Worm (Caenorhabditis elegans) whole organism, early embryonic: Measurements from ENCODE around the gene W02A2.9.

Experiments
- F13C5.2 ChIP-seq: sonication (generic microtip); optimal IDR thresholded peaks from 2 replicates; lab custom pipeline; 2017; ENCODE audit warnings: mild to moderate bottlenecking, missing genetic modification characterization, inconsistent platforms, missing compliant biosample characterization
- ama-1 ChIP-seq: fragments of 150-350 bp; optimal IDR thresholded peaks from 2 replicates; lab custom pipeline; 2014
- ceh-13 ChIP-seq: fragments of 200-800 bp; sonication (Bioruptor generic); optimal IDR thresholded peaks from 2 replicates; lab custom pipeline; 2018; ENCODE audit warnings: mild to moderate bottlenecking, missing genetic modification characterization, missing compliant biosample characterization
- hmg-4 ChIP-seq: fragments of 200-800 bp; sonication (Bioruptor generic); optimal IDR thresholded peaks from 2 replicates; lab custom pipeline; 2018; ENCODE audit warnings: mild to moderate bottlenecking, missing genetic modification characterization, missing compliant biosample characterization
- tbx-37 ChIP-seq: fragments of 200-800 bp; sonication (Bioruptor generic); conservative IDR thresholded peaks from 2 replicates; pipeline ENCODE4 v1.3.6; 2022; ENCODE audit warnings: missing genetic modification reagents, missing genetic modification characterization, missing compliant biosample characterization

- no peak for TF ChIP-seq ceh-13 (GFP tag; lab: Kevin White, UChicago)
- no peak for TF ChIP-seq F13C5.2 (tag; lab: Kevin White, UChicago)
- TF ChIP-seq ama-1 (lab: Kevin White, UChicago): no peak
- no peak for TF ChIP-seq hmg-4
- no peak for TF ChIP-seq tbx-37 (GFP tag; lab: Robert Waterston, UW)
These were observed 25.0 kb upstream of the W02A2.9 start for ce11 chrIV:13322429-13322828.
